Fruit fly (Drosophila melanogaster) whole organism, wandering third instar larva: ENCODE measurements around the gene ATPsynE.

Experiments
- HLH106 ChIP-seq: fragments of 200-800 bp; optimal IDR thresholded peaks from 3 replicates; lab custom pipeline; 2019; ENCODE audit warnings: missing biosample characterization, mild to moderate bottlenecking, missing genetic modification characterization, moderate library complexity
- Myc ChIP-seq: fragments of >200 bp; optimal IDR thresholded peaks from 2 replicates; lab custom pipeline; 2017
- rgr ChIP-seq: fragments of 200-800 bp; sonication (Bioruptor generic); optimal IDR thresholded peaks from 3 replicates; lab custom pipeline; 2016; ENCODE audit warnings: missing biosample characterization, mild to moderate bottlenecking, missing genetic modification characterization
- sv ChIP-seq: fragments of 200-800 bp; sonication (Bioruptor generic); optimal IDR thresholded peaks from 3 replicates; lab custom pipeline; 2016; ENCODE audit warnings: missing biosample characterization, missing genetic modification characterization

Gene ATPsynE

DNA sequence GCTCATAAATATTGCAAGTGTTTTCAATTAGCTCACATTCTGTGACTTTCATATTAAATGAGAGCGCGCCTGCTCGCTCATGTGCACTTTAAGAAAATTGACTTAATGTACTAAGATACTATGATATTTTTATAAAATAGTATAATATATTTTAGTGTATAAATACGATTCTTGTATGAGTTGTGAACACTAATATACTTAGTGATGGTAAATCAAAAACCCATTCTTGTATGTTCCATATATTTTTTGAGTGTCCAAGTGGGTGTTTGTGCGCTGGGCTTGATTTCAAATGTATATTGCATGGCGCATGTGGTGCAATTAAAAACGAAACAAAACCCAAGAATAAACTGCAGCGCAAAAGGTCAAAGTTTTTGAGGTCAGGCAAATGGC lies 47.1 kb downstream of the ATPsynE start:
- TF ChIP-seq Myc (no peak), sv (GFP tag; lab: Kevin White, UChicago) (no peak), rgr (GFP tag; lab: Kevin White, UChicago) (no peak), HLH106 (tag; lab: Kevin White, UChicago) (peak; percentile 54)
